Worm (Caenorhabditis elegans): ENCODE results near the gene Y53G8AR.6.

DNA sequence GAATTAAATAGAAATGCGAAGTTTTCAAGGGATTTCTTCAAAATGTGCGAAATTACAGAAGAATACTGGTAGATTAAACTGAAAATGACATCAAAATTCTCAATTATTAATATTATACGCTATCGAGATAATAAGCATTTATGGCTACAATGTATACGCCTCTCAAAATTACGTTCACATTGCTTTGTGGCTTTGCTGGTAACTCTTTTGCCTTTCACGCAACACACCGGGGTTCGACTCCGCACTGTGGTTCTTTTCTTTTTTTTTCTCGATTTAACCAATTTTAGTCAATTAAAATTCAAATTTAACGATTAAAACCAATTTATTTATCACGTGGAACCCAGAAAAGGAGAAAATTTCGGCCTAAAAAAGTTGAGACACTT lies 45.5 kb upstream of the Y53G8AR.6 start:
- peak; percentile 43 for TF ChIP-seq ztf-23 (GFP tag; IDR thresholded peaks at IDR 0.05)
- TF ChIP-seq ztf-29 (GFP tag; IDR thresholded peaks at IDR 0.05): no peak
- peak; percentile 76 for TF ChIP-seq flt-1 (GFP tag; IDR thresholded peaks at IDR 0.05)
